Worm (Caenorhabditis elegans): ENCODE data around the gene glt-6.

- TF ChIP-seq zag-1 (tag; optimal IDR thresholded peaks at IDR 0.05) (no peak), ceh-82 (tag; optimal IDR thresholded peaks at IDR 0.05) (no peak), egl-27 (tag; optimal IDR thresholded peaks at IDR 0.05) (no peak), elt-3 (tag; optimal IDR thresholded peaks at IDR 0.05) (no peak)
Measured at ce11 chrIV:7468638-7469037, 34.8 kb upstream of the glt-6 start.

Measured in whole organism, L2 larva.